Worm (Caenorhabditis elegans) whole organism, L2 larva: Measurements from ENCODE around the gene F58D2.4.

Experiments used
- F13H6.1 ChIP-seq: sonication (generic microtip); optimal IDR thresholded peaks from 2 replicates; lab custom pipeline; 2016; ENCODE audit warnings: missing genetic modification characterization, missing compliant biosample characterization
- ZK546.5 ChIP-seq: sonication (generic microtip); optimal IDR thresholded peaks from 2 replicates; lab custom pipeline; 2017; ENCODE audit warnings: missing biosample characterization, missing genetic modification characterization
- aly-2 ChIP-seq: fragments of 150-350 bp; optimal IDR thresholded peaks from 2 replicates; lab custom pipeline; 2014; ENCODE audit warnings: missing biosample characterization, missing genetic modification characterization
- ceh-82 ChIP-seq: fragments of 150-350 bp; optimal IDR thresholded peaks from 2 replicates; lab custom pipeline; 2014; ENCODE audit warnings: missing biosample characterization, missing genetic modification characterization
- crh-2 ChIP-seq: sonication (generic microtip); optimal IDR thresholded peaks from 2 replicates; lab custom pipeline; 2017; ENCODE audit warnings: missing biosample characterization, missing genetic modification characterization
- lin-11 ChIP-seq: fragments of 150-350 bp; sonication (generic microtip); optimal IDR thresholded peaks from 2 replicates; lab custom pipeline; 2014; ENCODE audit warnings: missing biosample characterization, missing genetic modification characterization, inconsistent platforms, mixed read lengths
- mbf-1 ChIP-seq: sonication (generic microtip); optimal IDR thresholded peaks from 2 replicates; lab custom pipeline; 2017; ENCODE audit warnings: missing biosample characterization, missing genetic modification characterization
- nhr-12 ChIP-seq: fragments of 150-350 bp; optimal IDR thresholded peaks from 2 replicates; lab custom pipeline; 2014; ENCODE audit warnings: missing biosample characterization, missing genetic modification characterization
- unc-62 ChIP-seq: fragments of 150-350 bp; optimal IDR thresholded peaks from 2 replicates; lab custom pipeline; 2014; ENCODE audit warnings: missing biosample characterization, missing genetic modification reagents, missing genetic modification characterization
- zag-1 ChIP-seq: fragments of 150-350 bp; optimal IDR thresholded peaks from 2 replicates; lab custom pipeline; 2014; ENCODE audit warnings: missing biosample characterization, missing genetic modification characterization

DNA sequence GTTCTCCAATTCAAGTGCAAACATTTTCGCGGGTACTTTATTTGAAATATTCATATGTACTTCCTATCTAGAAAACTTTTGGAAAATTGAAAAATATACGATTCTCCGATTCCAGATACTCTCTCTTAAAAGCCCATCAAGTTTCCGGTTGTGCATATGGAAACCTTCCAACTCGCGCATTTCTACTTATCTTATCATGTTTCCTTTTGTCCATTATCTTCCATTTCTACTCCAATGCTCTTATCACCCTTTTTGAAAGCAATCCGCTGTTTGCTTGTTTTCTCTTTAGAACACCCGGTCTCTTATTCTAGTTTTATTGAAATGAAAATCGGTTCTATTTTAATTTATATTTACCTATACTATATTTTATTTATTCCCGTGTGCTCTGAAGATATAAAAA is 32.8 kb upstream of the F58D2.4 start, which contains the start of gene C48D1.5:
- TF ChIP-seq ceh-82 (tag; lab: Kevin White, UChicago) (no peak), nhr-12 (no peak), crh-2 (tag; lab: Kevin White, UChicago) (no peak), aly-2 (tag; lab: Kevin White, UChicago) (no peak), F13H6.1 (tag; lab: Kevin White, UChicago) (no peak), zag-1 (tag; lab: Kevin White, UChicago) (no peak), lin-11 (no peak), unc-62 (GFP tag; lab: Kevin White, UChicago) (no peak), ZK546.5 (tag; lab: Kevin White, UChicago) (no peak), mbf-1 (tag; lab: Kevin White, UChicago) (no peak)
